Fruit fly (Drosophila melanogaster) whole organism, prepupa: Measurements from ENCODE around the gene CG34357.

Experiments
- Blimp-1 ChIP-seq: fragments of 200-800 bp; sonication (Bioruptor generic); optimal IDR thresholded peaks from 3 replicates; lab custom pipeline; 2017; ENCODE audit warnings: missing biosample characterization, missing genetic modification characterization, mild to moderate bottlenecking, moderate library complexity, missing genetic modification reagents
- CG10631 ChIP-seq: fragments of 200-800 bp; sonication (Bioruptor generic); optimal IDR thresholded peaks from 2 replicates; lab custom pipeline; 2016; ENCODE audit warnings: missing biosample characterization, missing genetic modification characterization
- CG10669 ChIP-seq: fragments of 200-800 bp; sonication (Bioruptor generic); optimal IDR thresholded peaks from 3 replicates; lab custom pipeline; 2018; ENCODE audit warnings: missing biosample characterization, mild to moderate bottlenecking, missing genetic modification characterization, moderate library complexity
- CG11294 ChIP-seq: fragments of 200-800 bp; sonication (Bioruptor generic); IDR thresholded peaks from 2 replicates; pipeline ENCODE4 v1.3.6; 2022; ENCODE audit warnings: missing biosample characterization, missing genetic modification characterization
- CG11902 ChIP-seq: fragments of 200-800 bp; sonication (Bioruptor generic); optimal IDR thresholded peaks from 3 replicates; lab custom pipeline; 2016; ENCODE audit warnings: missing biosample characterization, missing genetic modification characterization
- CG15336 ChIP-seq: fragments of 200-800 bp; sonication (Bioruptor generic); IDR thresholded peaks from 2 replicates; pipeline ENCODE4 v1.3.6; 2022; ENCODE audit warnings: missing biosample characterization, missing genetic modification characterization
- CG1621 ChIP-seq: fragments of 200-800 bp; sonication (Bioruptor generic); optimal IDR thresholded peaks from 3 replicates; lab custom pipeline; 2018; ENCODE audit warnings: missing biosample characterization, mild to moderate bottlenecking, missing genetic modification characterization
- CG16779 ChIP-seq: fragments of 200-800 bp; sonication (Bioruptor generic); optimal IDR thresholded peaks from 3 replicates; lab custom pipeline; 2017; ENCODE audit warnings: missing biosample characterization, mild to moderate bottlenecking, missing genetic modification characterization
- CG3032 ChIP-seq: fragments of 200-800 bp; optimal IDR thresholded peaks from 2 replicates; lab custom pipeline; 2019; ENCODE audit warnings: missing biosample characterization, mild to moderate bottlenecking, missing genetic modification characterization, moderate library complexity
- CG31627 ChIP-seq: fragments of 200-800 bp; sonication (Bioruptor generic); optimal IDR thresholded peaks from 3 replicates; lab custom pipeline; 2016; ENCODE audit warnings: missing biosample characterization, missing genetic modification characterization
- CG32006 ChIP-seq: fragments of 200-800 bp; sonication (Bioruptor generic); optimal IDR thresholded peaks from 3 replicates; lab custom pipeline; 2017; ENCODE audit warnings: missing biosample characterization, mild to moderate bottlenecking, missing genetic modification characterization
- CG34406 ChIP-seq: fragments of 200-800 bp; sonication (Bioruptor generic); optimal IDR thresholded peaks from 3 replicates; lab custom pipeline; 2016; ENCODE audit warnings: missing biosample characterization, missing genetic modification characterization
- CG4318 ChIP-seq: fragments of 200-800 bp; sonication (Bioruptor generic); optimal IDR thresholded peaks from 3 replicates; lab custom pipeline; 2017; ENCODE audit warnings: missing biosample characterization, mild to moderate bottlenecking, missing genetic modification characterization
- CG6163 ChIP-seq: fragments of 200-800 bp; sonication (Bioruptor generic); IDR thresholded peaks from 3 replicates; pipeline ENCODE4 v1.3.6; 2022; ENCODE audit warnings: missing biosample characterization, missing genetic modification characterization
- CG6276 ChIP-seq: fragments of 200-800 bp; sonication (Bioruptor generic); optimal IDR thresholded peaks from 2 replicates; lab custom pipeline; 2017; ENCODE audit warnings: missing biosample characterization, mild to moderate bottlenecking, missing genetic modification characterization
- CG6808 ChIP-seq: fragments of 200-800 bp; sonication (Bioruptor generic); optimal IDR thresholded peaks from 3 replicates; lab custom pipeline; 2017; ENCODE audit warnings: missing biosample characterization, missing genetic modification characterization, mild to moderate bottlenecking, moderate library complexity, missing genetic modification reagents
- CG6854 ChIP-seq: fragments of 200-800 bp; sonication (Bioruptor generic); optimal IDR thresholded peaks from 2 replicates; lab custom pipeline; 2017; ENCODE audit warnings: missing biosample characterization, mild to moderate bottlenecking, missing genetic modification characterization
- CG7368 ChIP-seq: fragments of 200-800 bp; sonication (Bioruptor generic); optimal IDR thresholded peaks from 3 replicates; lab custom pipeline; 2016; ENCODE audit warnings: missing biosample characterization, missing genetic modification characterization
- CG8119 ChIP-seq: fragments of 200-800 bp; sonication (Bioruptor generic); IDR thresholded peaks from 3 replicates; pipeline ENCODE4 v1.3.6; 2022; ENCODE audit warnings: missing biosample characterization, missing genetic modification characterization
- CG8319 ChIP-seq: fragments of 200-800 bp; sonication (Bioruptor generic); optimal IDR thresholded peaks from 3 replicates; lab custom pipeline; 2016; ENCODE audit warnings: missing biosample characterization, missing genetic modification characterization
- CG9139 ChIP-seq: fragments of 200-800 bp; sonication (Bioruptor generic); optimal IDR thresholded peaks from 3 replicates; lab custom pipeline; 2017; ENCODE audit warnings: missing biosample characterization, mild to moderate bottlenecking, missing genetic modification characterization
- Eip75B ChIP-seq: fragments of 200-800 bp; sonication (Bioruptor generic); optimal IDR thresholded peaks from 3 replicates; lab custom pipeline; 2016; ENCODE audit warnings: missing biosample characterization, missing genetic modification characterization
- Eip78C ChIP-seq: fragments of 200-800 bp; sonication (Bioruptor generic); peaks from one replicate; lab custom pipeline; 2016; ENCODE audit warnings: missing biosample characterization, missing genetic modification characterization
- Eip93F ChIP-seq: fragments of 200-800 bp; sonication (Bioruptor generic); optimal IDR thresholded peaks from 2 replicates; lab custom pipeline; 2016; ENCODE audit warnings: missing biosample characterization, mild to moderate bottlenecking, missing genetic modification characterization
- Ets21C ChIP-seq: fragments of 200-800 bp; sonication (Bioruptor generic); optimal IDR thresholded peaks from 3 replicates; lab custom pipeline; 2016; ENCODE audit warnings: missing biosample characterization, missing genetic modification characterization
- Gug ChIP-seq: fragments of 200-800 bp; sonication (Bioruptor generic); IDR thresholded peaks from 2 replicates; pipeline ENCODE4 v1.3.6; 2022; ENCODE audit warnings: missing biosample characterization, missing genetic modification characterization
- Hr38 ChIP-seq: sonication (Bioruptor generic); optimal IDR thresholded peaks from 2 replicates; lab custom pipeline; 2016; ENCODE audit warnings: missing biosample characterization, missing genetic modification characterization
- Hr39 ChIP-seq: fragments of 200-800 bp; sonication (Bioruptor generic); optimal IDR thresholded peaks from 2 replicates; lab custom pipeline; 2016; ENCODE audit warnings: missing biosample characterization, missing genetic modification characterization
- Hr4 ChIP-seq: fragments of 200-800 bp; sonication (Bioruptor generic); optimal IDR thresholded peaks from 3 replicates; lab custom pipeline; 2016; ENCODE audit warnings: missing biosample characterization, missing genetic modification characterization
- Met ChIP-seq: fragments of 200-800 bp; sonication (Bioruptor generic); optimal IDR thresholded peaks from 3 replicates; lab custom pipeline; 2016; ENCODE audit warnings: missing biosample characterization, missing genetic modification characterization
- OdsH ChIP-seq: fragments of 200-800 bp; sonication (Bioruptor generic); optimal IDR thresholded peaks from 3 replicates; lab custom pipeline; 2016; ENCODE audit warnings: missing biosample characterization, missing genetic modification characterization
- Smox ChIP-seq: fragments of 200-800 bp; sonication (Bioruptor generic); optimal IDR thresholded peaks from 3 replicates; lab custom pipeline; 2016; ENCODE audit warnings: missing biosample characterization, missing genetic modification characterization
- Sox102F ChIP-seq: fragments of 200-800 bp; sonication (Bioruptor generic); optimal IDR thresholded peaks from 2 replicates; lab custom pipeline; 2016; ENCODE audit warnings: missing biosample characterization, mild to moderate bottlenecking, missing genetic modification characterization
- Sox15 ChIP-seq: fragments of 200-800 bp; sonication (Bioruptor generic); optimal IDR thresholded peaks from 3 replicates; lab custom pipeline; 2016; ENCODE audit warnings: missing biosample characterization, missing genetic modification characterization
- achi ChIP-seq: fragments of 200-800 bp; sonication (Bioruptor generic); optimal IDR thresholded peaks from 3 replicates; lab custom pipeline; 2016; ENCODE audit warnings: missing biosample characterization, missing genetic modification characterization
- cyc ChIP-seq: fragments of 200-800 bp; sonication (Bioruptor generic); optimal IDR thresholded peaks from 3 replicates; lab custom pipeline; 2016; ENCODE audit warnings: missing biosample characterization, missing genetic modification characterization
- dsx ChIP-seq: fragments of 200-800 bp; optimal IDR thresholded peaks from 3 replicates; lab custom pipeline; 2019; ENCODE audit warnings: missing biosample characterization, mild to moderate bottlenecking, missing genetic modification characterization, moderate library complexity; ENCODE audit not compliant: poor library complexity, severe bottlenecking
- eg ChIP-seq: fragments of 200-800 bp; sonication (Bioruptor generic); IDR thresholded peaks from 3 replicates; pipeline ENCODE4 v1.3.6; 2022; ENCODE audit warnings: missing biosample characterization, missing genetic modification characterization
- esn ChIP-seq: fragments of 200-800 bp; sonication (Bioruptor generic); optimal IDR thresholded peaks from 2 replicates; lab custom pipeline; 2016; ENCODE audit warnings: missing biosample characterization, mild to moderate bottlenecking, missing genetic modification characterization, moderate library complexity
- fd59A ChIP-seq: fragments of 200-800 bp; sonication (Bioruptor generic); optimal IDR thresholded peaks from 2 replicates; lab custom pipeline; 2017; ENCODE audit warnings: missing biosample characterization, mild to moderate bottlenecking, missing genetic modification characterization, missing genetic modification reagents
- fd85E ChIP-seq: fragments of 200-800 bp; sonication (Bioruptor generic); optimal IDR thresholded peaks from 3 replicates; lab custom pipeline; 2016; ENCODE audit warnings: missing biosample characterization, missing genetic modification characterization
- fkh ChIP-seq: fragments of 200-800 bp; sonication (Bioruptor generic); optimal IDR thresholded peaks from 3 replicates; lab custom pipeline; 2017; ENCODE audit warnings: missing biosample characterization, mild to moderate bottlenecking, missing genetic modification characterization, moderate library complexity
- lz ChIP-seq: fragments of 200-800 bp; sonication (Bioruptor generic); optimal IDR thresholded peaks from 3 replicates; lab custom pipeline; 2016; ENCODE audit warnings: missing biosample characterization, missing genetic modification characterization
- net ChIP-seq: fragments of 200-800 bp; sonication (Bioruptor generic); optimal IDR thresholded peaks from 3 replicates; lab custom pipeline; 2016; ENCODE audit warnings: missing biosample characterization, missing genetic modification characterization
- pdm3 ChIP-seq: fragments of 200-800 bp; sonication (Bioruptor generic); optimal IDR thresholded peaks from 3 replicates; lab custom pipeline; 2016; ENCODE audit warnings: missing biosample characterization, missing genetic modification characterization
- salr ChIP-seq, 2 experiments: fragments of 200-800 bp; sonication (Bioruptor generic); optimal IDR thresholded peaks; 3 replicates each; lab custom pipeline; 2016 to 2018; ENCODE audit warnings: missing biosample characterization in 2 of 2, missing genetic modification characterization in 2 of 2, mild to moderate bottlenecking in 1 of 2
- spab ChIP-seq: fragments of 200-800 bp; sonication (Bioruptor generic); optimal IDR thresholded peaks from 2 replicates; lab custom pipeline; 2017; ENCODE audit warnings: missing biosample characterization, mild to moderate bottlenecking, missing genetic modification characterization, missing genetic modification reagents
- ss ChIP-seq, 2 experiments: fragments of 200-800 bp; sonication (Bioruptor generic); optimal IDR thresholded peaks; 2 replicates in 1 of 2; 3 replicates in 1 of 2; lab custom pipeline; 2017 to 2018; ENCODE audit warnings: mild to moderate bottlenecking in 2 of 2, missing biosample characterization in 2 of 2, missing genetic modification characterization in 2 of 2, moderate library complexity in 1 of 2
- svp ChIP-seq: fragments of 200-800 bp; sonication (Bioruptor generic); peaks from one replicate; lab custom pipeline; 2016; ENCODE audit warnings: missing biosample characterization, missing genetic modification characterization
- topi ChIP-seq: fragments of 200-800 bp; sonication (Bioruptor generic); optimal IDR thresholded peaks from 3 replicates; lab custom pipeline; 2016; ENCODE audit warnings: missing biosample characterization, missing genetic modification characterization

Gene CG34357

DNA sequence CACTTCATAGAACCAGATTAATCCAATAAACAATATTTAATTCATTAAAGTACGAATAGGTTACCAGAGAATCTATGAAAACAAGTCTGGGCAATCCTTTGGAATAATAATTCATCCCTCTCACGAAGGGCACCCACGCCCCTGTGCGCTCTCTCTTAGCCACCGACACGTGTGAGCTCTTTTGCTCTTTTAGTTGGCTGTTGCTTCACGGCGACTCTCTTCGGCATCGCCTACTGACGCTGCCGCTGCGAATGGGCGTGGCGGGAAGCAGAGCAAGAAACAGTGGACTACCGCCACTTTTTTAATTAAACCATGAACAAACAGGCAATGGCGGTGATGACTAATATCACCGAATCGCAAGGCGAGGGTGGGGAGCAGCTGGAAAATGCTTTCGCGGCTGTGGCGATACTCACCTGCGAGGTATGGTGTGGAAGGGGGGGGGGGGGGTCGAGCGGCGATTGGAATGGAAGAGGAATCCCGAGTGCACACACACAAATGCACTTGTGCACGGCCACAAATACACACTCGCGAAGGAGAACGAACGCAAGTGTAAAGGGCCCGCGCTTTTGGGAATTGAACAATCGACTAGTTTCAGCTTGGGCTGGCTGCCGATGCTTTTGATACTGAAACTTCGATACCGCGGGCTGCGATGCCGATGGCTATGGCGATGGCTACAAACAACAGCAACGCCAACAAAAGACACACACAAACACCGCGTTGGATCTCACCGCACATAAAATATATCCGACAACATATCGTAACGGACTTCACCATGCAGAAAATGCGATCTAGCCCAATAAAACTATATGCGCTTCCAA is 79.4 kb downstream of the CG34357 start:
- peak; percentile 42 for TF ChIP-seq CG4318 (GFP tag; lab: Kevin White, UChicago)
- peak; percentile 56 for TF ChIP-seq spab (GFP tag; lab: Kevin White, UChicago)
- TF ChIP-seq Eip93F (GFP tag; lab: Kevin White, UChicago), result peak; percentile 71
- no peak for TF ChIP-seq Hr38 (GFP tag; lab: Kevin White, UChicago)
- TF ChIP-seq svp (GFP tag; lab: Kevin White, UChicago), result peak; percentile 95
- peak; percentile 67 for TF ChIP-seq CG3032 (tag; lab: Kevin White, UChicago)
- peak; percentile 85 for TF ChIP-seq OdsH
- peak; percentile 59 for TF ChIP-seq fd59A (GFP tag; lab: Kevin White, UChicago)
- peak; percentile 83 for TF ChIP-seq fd85E (GFP tag; lab: Kevin White, UChicago)
- TF ChIP-seq net (GFP tag; lab: Kevin White, UChicago), result peak; percentile 87
- no peak for TF ChIP-seq CG6854 (GFP tag; lab: Kevin White, UChicago)
- peak; percentile 64 for TF ChIP-seq Gug (GFP tag; lab: Robert Waterston, UW)
- peak; percentile 81 for TF ChIP-seq CG10631 (GFP tag; lab: Kevin White, UChicago)
- peak; percentile 81 for TF ChIP-seq CG8319 (GFP tag; lab: Kevin White, UChicago)
- TF ChIP-seq salr (GFP tag; optimal IDR thresholded peaks at IDR 0.05; lab: Kevin White, UChicago), result peak; percentile 57 to 78
- TF ChIP-seq CG31627, result peak; percentile 89
- TF ChIP-seq cyc, result peak; percentile 90
- TF ChIP-seq esn (GFP tag; lab: Kevin White, UChicago), result peak; percentile 95
- peak; percentile 80 for TF ChIP-seq Sox15 (GFP tag; lab: Kevin White, UChicago)
- TF ChIP-seq dsx (GFP tag; lab: Kevin White, UChicago), result peak; percentile 43
- peak; percentile 91 for TF ChIP-seq Smox (GFP tag; lab: Kevin White, UChicago)
- TF ChIP-seq lz (GFP tag; lab: Kevin White, UChicago), result peak; percentile 90
- peak; percentile 85 for TF ChIP-seq CG7368
- TF ChIP-seq eg, result peak; percentile 86
- peak; percentile 82 for TF ChIP-seq Hr4 (GFP tag; lab: Kevin White, UChicago)
- TF ChIP-seq ss (GFP tag; optimal IDR thresholded peaks at IDR 0.05; lab: Kevin White, UChicago), result peak; percentile 29 to 63
- peak; percentile 53 for TF ChIP-seq CG16779 (tag; lab: Kevin White, UChicago)
- peak; percentile 87 for TF ChIP-seq pdm3 (GFP tag; lab: Kevin White, UChicago)
- peak; percentile 58 for TF ChIP-seq CG6808
- TF ChIP-seq topi (GFP tag; lab: Kevin White, UChicago), result peak; percentile 90
- TF ChIP-seq CG9139 (GFP tag; lab: Kevin White, UChicago), result peak; percentile 38
- TF ChIP-seq CG15336 (GFP tag; lab: Robert Waterston, UW), result peak; percentile 78
- TF ChIP-seq Eip78C (GFP tag; lab: Kevin White, UChicago), result peak; percentile 96
- TF ChIP-seq CG11294 (GFP tag; lab: Robert Waterston, UW), result peak; percentile 51
- TF ChIP-seq CG32006 (GFP tag; lab: Kevin White, UChicago), result peak; percentile 77
- peak; percentile 57 for TF ChIP-seq fkh (GFP tag; lab: Kevin White, UChicago)
- TF ChIP-seq Ets21C (GFP tag; lab: Kevin White, UChicago), result peak; percentile 83
- peak; percentile 89 for TF ChIP-seq achi (GFP tag; lab: Kevin White, UChicago)
- TF ChIP-seq CG6163 (GFP tag; lab: Robert Waterston, UW), result peak; percentile 92
- TF ChIP-seq Hr39, result peak; percentile 91
- TF ChIP-seq Sox102F (GFP tag; lab: Kevin White, UChicago), result peak; percentile 94
- peak; percentile 84 for TF ChIP-seq CG10669 (GFP tag; lab: Kevin White, UChicago)
- TF ChIP-seq CG34406 (GFP tag; lab: Kevin White, UChicago), result peak; percentile 85
- peak; percentile 53 for TF ChIP-seq Blimp-1 (GFP tag; lab: Kevin White, UChicago)
- peak; percentile 67 for TF ChIP-seq CG1621
- peak; percentile 76 for TF ChIP-seq CG11902 (GFP tag; lab: Kevin White, UChicago)
- peak; percentile 64 for TF ChIP-seq CG6276 (GFP tag; lab: Kevin White, UChicago)
- TF ChIP-seq Met, result peak; percentile 92
- TF ChIP-seq Eip75B (GFP tag; lab: Kevin White, UChicago), result peak; percentile 90
- peak; percentile 82 for TF ChIP-seq CG8119 (GFP tag; lab: Robert Waterston, UW)
